Fruit fly (Drosophila melanogaster): ENCODE results near the gene CG5177.

The CG5177 gene

dm6 chr2L:7420305-7421287, 15.6 kb downstream of the CG5177 start (continued):
- TF ChIP-seq CG4360 (GFP tag; IDR thresholded peaks at IDR 0.05) (peak; percentile 79), CG1832 (GFP tag; optimal IDR thresholded peaks at IDR 0.05) (peak; percentile 47), cad (GFP tag; optimal IDR thresholded peaks at IDR 0.05) (no peak), CG6854 (GFP tag; optimal IDR thresholded peaks at IDR 0.05) (peak; percentile 53), CG9876 (GFP tag; optimal IDR thresholded peaks at IDR 0.05) (peak; percentile 77), CG12659 (GFP tag; optimal IDR thresholded peaks at IDR 0.05) (peak; percentile 62), Jarid2 (GFP tag; optimal IDR thresholded peaks at IDR 0.05) (no peak), cg (GFP tag; optimal IDR thresholded peaks at IDR 0.05) (no peak), dmrt99B (tag; optimal IDR thresholded peaks at IDR 0.05) (peak; percentile 56), CG15073 (GFP tag; optimal IDR thresholded peaks at IDR 0.05) (no peak), CG2120 (GFP tag; optimal IDR thresholded peaks at IDR 0.05) (peak; percentile 94), Hr51 (GFP tag; optimal IDR thresholded peaks at IDR 0.05) (peak; percentile 20 to 48), CG12219 (GFP tag; optimal IDR thresholded peaks at IDR 0.05) (peak; percentile 30), Atf-2 (GFP tag; optimal IDR thresholded peaks at IDR 0.05) (peak; percentile 41), CG17361 (GFP tag; IDR thresholded peaks at IDR 0.05) (peak; percentile 47; the same call in 1 of the 3 replicates), CG4404 (GFP tag; IDR thresholded peaks at IDR 0.05) (peak; percentile 58), luna (GFP tag; optimal IDR thresholded peaks at IDR 0.05) (peak; percentile 52), Rx (GFP tag; IDR thresholded peaks at IDR 0.05) (peak; percentile 59), CG14667 (GFP tag; IDR thresholded peaks at IDR 0.05) (peak; percentile 60), Dp (GFP tag; optimal IDR thresholded peaks at IDR 0.05) (no peak), wdn (GFP tag; IDR thresholded peaks at IDR 0.05) (peak; percentile 72), Side (GFP tag; optimal IDR thresholded peaks at IDR 0.05) (peak; percentile 62), CG12942 (GFP tag; optimal IDR thresholded peaks at IDR 0.05) (peak; percentile 19), zen2 (GFP tag; IDR thresholded peaks at IDR 0.05; ENCODE audit: partially characterized antibody) (no peak), CG13287 (GFP tag; IDR thresholded peaks at IDR 0.05; ENCODE audit: partially characterized antibody) (no peak), Dbx (GFP tag; IDR thresholded peaks at IDR 0.05) (peak; percentile 88), Dip3 (GFP tag; optimal IDR thresholded peaks at IDR 0.05) (peak; percentile 48), Oli (tag; optimal IDR thresholded peaks at IDR 0.05) (peak; percentile 50), CG11695 (GFP tag; IDR thresholded peaks at IDR 0.05) (peak; percentile 73), CG15514 (GFP tag; optimal IDR thresholded peaks at IDR 0.05) (peak; percentile 62), tap (tag; optimal IDR thresholded peaks at IDR 0.05) (no peak), ash1 (GFP tag; optimal IDR thresholded peaks at IDR 0.05) (no peak), CG16779 (GFP tag; IDR thresholded peaks at IDR 0.05) (peak; percentile 63; the same call in 1 of the 2 replicates), CG15696 (tag; optimal IDR thresholded peaks at IDR 0.05) (no peak), prd (optimal IDR thresholded peaks at IDR 0.05) (no peak), prd (GFP tag; IDR thresholded peaks at IDR 0.05) (peak; percentile 81), TFAM (GFP tag; optimal IDR thresholded peaks at IDR 0.05) (no peak), Med (GFP tag) (peak; percentile 94), CG16863 (GFP tag; optimal IDR thresholded peaks at IDR 0.05) (peak; percentile 28), unpg (GFP tag; optimal IDR thresholded peaks at IDR 0.05) (peak; percentile 10), CG12769 (tag; optimal IDR thresholded peaks at IDR 0.05) (peak; percentile 86), CG8281 (tag; optimal IDR thresholded peaks at IDR 0.05) (no peak), CG10366 (GFP tag; IDR thresholded peaks at IDR 0.05) (peak; percentile 65), CG9817 (tag; optimal IDR thresholded peaks at IDR 0.05) (peak; percentile 50), CG31441 (GFP tag; IDR thresholded peaks at IDR 0.05) (peak; percentile 47; the same call in 1 of the 2 replicates), tgo (GFP tag; IDR thresholded peaks at IDR 0.05) (peak; percentile 63), gro (GFP tag; optimal IDR thresholded peaks at IDR 0.05) (peak; percentile 67), CG15269 (tag; optimal IDR thresholded peaks at IDR 0.05) (peak; percentile 69)

All from whole organism, embryonic.